Fruit fly (Drosophila melanogaster) whole organism, prepupa: Measurements from ENCODE around the gene Trim9.

Experiments
- Blimp-1 ChIP-seq: fragments of 200-800 bp; sonication (Bioruptor generic); optimal IDR thresholded peaks from 3 replicates; lab custom pipeline; 2017; ENCODE audit warnings: missing biosample characterization, missing genetic modification characterization, mild to moderate bottlenecking, moderate library complexity, missing genetic modification reagents
- CG10631 ChIP-seq: fragments of 200-800 bp; sonication (Bioruptor generic); optimal IDR thresholded peaks from 2 replicates; lab custom pipeline; 2016; ENCODE audit warnings: missing biosample characterization, missing genetic modification characterization
- CG10669 ChIP-seq: fragments of 200-800 bp; sonication (Bioruptor generic); optimal IDR thresholded peaks from 3 replicates; lab custom pipeline; 2018; ENCODE audit warnings: missing biosample characterization, mild to moderate bottlenecking, missing genetic modification characterization, moderate library complexity
- CG11762 ChIP-seq: fragments of 200-800 bp; sonication (Bioruptor generic); optimal IDR thresholded peaks from 3 replicates; lab custom pipeline; 2016; ENCODE audit warnings: missing biosample characterization, missing genetic modification characterization; ENCODE audit not compliant: insufficient read depth
- CG15336 ChIP-seq: fragments of 200-800 bp; sonication (Bioruptor generic); IDR thresholded peaks from 2 replicates; pipeline ENCODE4 v1.3.6; 2022; ENCODE audit warnings: missing biosample characterization, missing genetic modification characterization
- CG1621 ChIP-seq: fragments of 200-800 bp; sonication (Bioruptor generic); optimal IDR thresholded peaks from 3 replicates; lab custom pipeline; 2018; ENCODE audit warnings: missing biosample characterization, mild to moderate bottlenecking, missing genetic modification characterization
- CG16779 ChIP-seq: fragments of 200-800 bp; sonication (Bioruptor generic); optimal IDR thresholded peaks from 3 replicates; lab custom pipeline; 2017; ENCODE audit warnings: missing biosample characterization, mild to moderate bottlenecking, missing genetic modification characterization
- CG3032 ChIP-seq: fragments of 200-800 bp; optimal IDR thresholded peaks from 2 replicates; lab custom pipeline; 2019; ENCODE audit warnings: missing biosample characterization, mild to moderate bottlenecking, missing genetic modification characterization, moderate library complexity
- CG31627 ChIP-seq: fragments of 200-800 bp; sonication (Bioruptor generic); optimal IDR thresholded peaks from 3 replicates; lab custom pipeline; 2016; ENCODE audit warnings: missing biosample characterization, missing genetic modification characterization
- CG3919 ChIP-seq: fragments of 200-800 bp; sonication (Bioruptor generic); optimal IDR thresholded peaks from 3 replicates; lab custom pipeline; 2016; ENCODE audit warnings: missing biosample characterization, missing genetic modification characterization
- CG4318 ChIP-seq: fragments of 200-800 bp; sonication (Bioruptor generic); optimal IDR thresholded peaks from 3 replicates; lab custom pipeline; 2017; ENCODE audit warnings: missing biosample characterization, mild to moderate bottlenecking, missing genetic modification characterization
- CG6163 ChIP-seq: fragments of 200-800 bp; sonication (Bioruptor generic); IDR thresholded peaks from 3 replicates; pipeline ENCODE4 v1.3.6; 2022; ENCODE audit warnings: missing biosample characterization, missing genetic modification characterization
- CG6276 ChIP-seq: fragments of 200-800 bp; sonication (Bioruptor generic); optimal IDR thresholded peaks from 2 replicates; lab custom pipeline; 2017; ENCODE audit warnings: missing biosample characterization, mild to moderate bottlenecking, missing genetic modification characterization
- CG6808 ChIP-seq: fragments of 200-800 bp; sonication (Bioruptor generic); optimal IDR thresholded peaks from 3 replicates; lab custom pipeline; 2017; ENCODE audit warnings: missing biosample characterization, missing genetic modification characterization, mild to moderate bottlenecking, moderate library complexity, missing genetic modification reagents
- CG6854 ChIP-seq: fragments of 200-800 bp; sonication (Bioruptor generic); optimal IDR thresholded peaks from 2 replicates; lab custom pipeline; 2017; ENCODE audit warnings: missing biosample characterization, mild to moderate bottlenecking, missing genetic modification characterization
- CG8319 ChIP-seq: fragments of 200-800 bp; sonication (Bioruptor generic); optimal IDR thresholded peaks from 3 replicates; lab custom pipeline; 2016; ENCODE audit warnings: missing biosample characterization, missing genetic modification characterization
- CG8632 ChIP-seq: fragments of 200-800 bp; sonication (Bioruptor generic); optimal IDR thresholded peaks from 3 replicates; lab custom pipeline; 2016; ENCODE audit warnings: missing biosample characterization, missing genetic modification characterization
- CG9139 ChIP-seq: fragments of 200-800 bp; sonication (Bioruptor generic); optimal IDR thresholded peaks from 3 replicates; lab custom pipeline; 2017; ENCODE audit warnings: missing biosample characterization, mild to moderate bottlenecking, missing genetic modification characterization
- Eip75B ChIP-seq: fragments of 200-800 bp; sonication (Bioruptor generic); optimal IDR thresholded peaks from 3 replicates; lab custom pipeline; 2016; ENCODE audit warnings: missing biosample characterization, missing genetic modification characterization
- Eip78C ChIP-seq: fragments of 200-800 bp; sonication (Bioruptor generic); peaks from one replicate; lab custom pipeline; 2016; ENCODE audit warnings: missing biosample characterization, missing genetic modification characterization
- Eip93F ChIP-seq: fragments of 200-800 bp; sonication (Bioruptor generic); optimal IDR thresholded peaks from 2 replicates; lab custom pipeline; 2016; ENCODE audit warnings: missing biosample characterization, mild to moderate bottlenecking, missing genetic modification characterization
- Gug ChIP-seq: fragments of 200-800 bp; sonication (Bioruptor generic); IDR thresholded peaks from 2 replicates; pipeline ENCODE4 v1.3.6; 2022; ENCODE audit warnings: missing biosample characterization, missing genetic modification characterization
- Hr38 ChIP-seq: sonication (Bioruptor generic); optimal IDR thresholded peaks from 2 replicates; lab custom pipeline; 2016; ENCODE audit warnings: missing biosample characterization, missing genetic modification characterization
- Hr39 ChIP-seq: fragments of 200-800 bp; sonication (Bioruptor generic); optimal IDR thresholded peaks from 2 replicates; lab custom pipeline; 2016; ENCODE audit warnings: missing biosample characterization, missing genetic modification characterization
- Hr4 ChIP-seq: fragments of 200-800 bp; sonication (Bioruptor generic); optimal IDR thresholded peaks from 3 replicates; lab custom pipeline; 2016; ENCODE audit warnings: missing biosample characterization, missing genetic modification characterization
- Lpt ChIP-seq: fragments of 200-800 bp; sonication (Bioruptor generic); optimal IDR thresholded peaks from 3 replicates; lab custom pipeline; 2016; ENCODE audit warnings: missing biosample characterization, missing genetic modification characterization
- Met ChIP-seq: fragments of 200-800 bp; sonication (Bioruptor generic); optimal IDR thresholded peaks from 3 replicates; lab custom pipeline; 2016; ENCODE audit warnings: missing biosample characterization, missing genetic modification characterization
- OdsH ChIP-seq: fragments of 200-800 bp; sonication (Bioruptor generic); optimal IDR thresholded peaks from 3 replicates; lab custom pipeline; 2016; ENCODE audit warnings: missing biosample characterization, missing genetic modification characterization
- Smox ChIP-seq: fragments of 200-800 bp; sonication (Bioruptor generic); optimal IDR thresholded peaks from 3 replicates; lab custom pipeline; 2016; ENCODE audit warnings: missing biosample characterization, missing genetic modification characterization
- Sox102F ChIP-seq: fragments of 200-800 bp; sonication (Bioruptor generic); optimal IDR thresholded peaks from 2 replicates; lab custom pipeline; 2016; ENCODE audit warnings: missing biosample characterization, mild to moderate bottlenecking, missing genetic modification characterization
- Sox14 ChIP-seq: fragments of 200-800 bp; sonication (Bioruptor generic); optimal IDR thresholded peaks from 3 replicates; lab custom pipeline; 2016; ENCODE audit warnings: missing biosample characterization, missing genetic modification characterization
- Sox15 ChIP-seq: fragments of 200-800 bp; sonication (Bioruptor generic); optimal IDR thresholded peaks from 3 replicates; lab custom pipeline; 2016; ENCODE audit warnings: missing biosample characterization, missing genetic modification characterization
- achi ChIP-seq: fragments of 200-800 bp; sonication (Bioruptor generic); optimal IDR thresholded peaks from 3 replicates; lab custom pipeline; 2016; ENCODE audit warnings: missing biosample characterization, missing genetic modification characterization
- acj6 ChIP-seq: fragments of 200-800 bp; sonication (Bioruptor generic); optimal IDR thresholded peaks from 3 replicates; lab custom pipeline; 2016; ENCODE audit warnings: missing biosample characterization, missing genetic modification characterization
- cyc ChIP-seq: fragments of 200-800 bp; sonication (Bioruptor generic); optimal IDR thresholded peaks from 3 replicates; lab custom pipeline; 2016; ENCODE audit warnings: missing biosample characterization, missing genetic modification characterization
- dac ChIP-seq: fragments of 200-800 bp; sonication (Bioruptor generic); optimal IDR thresholded peaks from 2 replicates; lab custom pipeline; 2017; ENCODE audit warnings: missing biosample characterization, mild to moderate bottlenecking, missing genetic modification characterization
- dsx ChIP-seq: fragments of 200-800 bp; optimal IDR thresholded peaks from 3 replicates; lab custom pipeline; 2019; ENCODE audit warnings: missing biosample characterization, mild to moderate bottlenecking, missing genetic modification characterization, moderate library complexity; ENCODE audit not compliant: poor library complexity, severe bottlenecking
- fd59A ChIP-seq: fragments of 200-800 bp; sonication (Bioruptor generic); optimal IDR thresholded peaks from 2 replicates; lab custom pipeline; 2017; ENCODE audit warnings: missing biosample characterization, mild to moderate bottlenecking, missing genetic modification characterization, missing genetic modification reagents
- fd85E ChIP-seq: fragments of 200-800 bp; sonication (Bioruptor generic); optimal IDR thresholded peaks from 3 replicates; lab custom pipeline; 2016; ENCODE audit warnings: missing biosample characterization, missing genetic modification characterization
- fkh ChIP-seq: fragments of 200-800 bp; sonication (Bioruptor generic); optimal IDR thresholded peaks from 3 replicates; lab custom pipeline; 2017; ENCODE audit warnings: missing biosample characterization, mild to moderate bottlenecking, missing genetic modification characterization, moderate library complexity
- lz ChIP-seq: fragments of 200-800 bp; sonication (Bioruptor generic); optimal IDR thresholded peaks from 3 replicates; lab custom pipeline; 2016; ENCODE audit warnings: missing biosample characterization, missing genetic modification characterization
- net ChIP-seq: fragments of 200-800 bp; sonication (Bioruptor generic); optimal IDR thresholded peaks from 3 replicates; lab custom pipeline; 2016; ENCODE audit warnings: missing biosample characterization, missing genetic modification characterization
- pdm3 ChIP-seq: fragments of 200-800 bp; sonication (Bioruptor generic); optimal IDR thresholded peaks from 3 replicates; lab custom pipeline; 2016; ENCODE audit warnings: missing biosample characterization, missing genetic modification characterization
- spab ChIP-seq: fragments of 200-800 bp; sonication (Bioruptor generic); optimal IDR thresholded peaks from 2 replicates; lab custom pipeline; 2017; ENCODE audit warnings: missing biosample characterization, mild to moderate bottlenecking, missing genetic modification characterization, missing genetic modification reagents
- ss ChIP-seq, 2 experiments: fragments of 200-800 bp; sonication (Bioruptor generic); optimal IDR thresholded peaks; 2 replicates in 1 of 2; 3 replicates in 1 of 2; lab custom pipeline; 2017 to 2018; ENCODE audit warnings: mild to moderate bottlenecking in 2 of 2, missing biosample characterization in 2 of 2, missing genetic modification characterization in 2 of 2, moderate library complexity in 1 of 2
- topi ChIP-seq: fragments of 200-800 bp; sonication (Bioruptor generic); optimal IDR thresholded peaks from 3 replicates; lab custom pipeline; 2016; ENCODE audit warnings: missing biosample characterization, missing genetic modification characterization

The Trim9 gene

dm6 chr2L:10616767-10617166 lies 72.1 kb downstream of the Trim9 start (continued):
- TF ChIP-seq Eip78C (peak; percentile 96), achi (peak; percentile 84), fd85E (GFP tag; lab: Kevin White, UChicago) (peak; percentile 15), CG6854 (GFP tag; lab: Kevin White, UChicago) (no peak), Sox14 (GFP tag; lab: Kevin White, UChicago) (peak; percentile 87), CG6163 (GFP tag; lab: Robert Waterston, UW) (peak; percentile 95), ss (GFP tag; optimal IDR thresholded peaks at IDR 0.05; lab: Kevin White, UChicago) (peak; percentile 79 to 85), pdm3 (GFP tag; lab: Kevin White, UChicago) (peak; percentile 88), CG9139 (GFP tag; lab: Kevin White, UChicago) (peak; percentile 79), topi (peak; percentile 64), Sox15 (peak; percentile 56), net (peak; percentile 86), CG4318 (GFP tag; lab: Kevin White, UChicago) (peak; percentile 72), CG1621 (tag; lab: Kevin White, UChicago) (peak; percentile 87), Met (peak; percentile 57), CG10669 (GFP tag; lab: Kevin White, UChicago) (peak; percentile 91), acj6 (GFP tag; lab: Kevin White, UChicago) (peak; percentile 86), Lpt (GFP tag; lab: Kevin White, UChicago) (peak; percentile 88), dsx (peak; percentile 92), CG3919 (GFP tag; lab: Kevin White, UChicago) (peak; percentile 90), lz (GFP tag; lab: Kevin White, UChicago) (peak; percentile 67), cyc (peak; percentile 44), Blimp-1 (GFP tag; lab: Kevin White, UChicago) (no peak), Eip93F (GFP tag; lab: Kevin White, UChicago) (no peak), CG6808 (GFP tag; lab: Kevin White, UChicago) (peak; percentile 85)

- TF ChIP-seq CG9139 (GFP tag; lab: Kevin White, UChicago) (no peak), CG6808 (GFP tag; lab: Kevin White, UChicago) (no peak), dac (GFP tag; lab: Kevin White, UChicago) (no peak), fkh (no peak), Sox102F (GFP tag; lab: Kevin White, UChicago) (no peak), Gug (GFP tag; lab: Robert Waterston, UW) (no peak), spab (GFP tag; lab: Kevin White, UChicago) (no peak), achi (no peak), Blimp-1 (GFP tag; lab: Kevin White, UChicago) (no peak), Lpt (GFP tag; lab: Kevin White, UChicago) (no peak), net (no peak), ss (GFP tag; optimal IDR thresholded peaks at IDR 0.05; lab: Kevin White, UChicago) (no peak), CG6276 (GFP tag; lab: Kevin White, UChicago) (no peak), CG10631 (GFP tag; lab: Kevin White, UChicago) (no peak), Smox (GFP tag; lab: Kevin White, UChicago) (no peak), CG16779 (no peak)
Observed at dm6 chr2L:10625935-10626334, 81.3 kb downstream of the Trim9 start.

- peak; percentile 27 for TF ChIP-seq CG1621 (tag; lab: Kevin White, UChicago)
- peak; percentile 24 for TF ChIP-seq Sox102F (GFP tag; lab: Kevin White, UChicago)
- TF ChIP-seq OdsH (GFP tag; lab: Kevin White, UChicago), result peak; percentile 21
- TF ChIP-seq acj6 (GFP tag; lab: Kevin White, UChicago), result peak; percentile 5
- TF ChIP-seq CG3919 (GFP tag; lab: Kevin White, UChicago), result peak; percentile 46
- no peak for TF ChIP-seq fd85E (GFP tag; lab: Kevin White, UChicago)
- TF ChIP-seq CG10669 (GFP tag; lab: Kevin White, UChicago), result peak; percentile 36
- TF ChIP-seq CG3032 (tag; lab: Kevin White, UChicago), result no peak
- TF ChIP-seq Eip93F (GFP tag; lab: Kevin White, UChicago), result no peak
- no peak for TF ChIP-seq CG15336 (GFP tag; lab: Robert Waterston, UW)
- TF ChIP-seq Gug (GFP tag; lab: Robert Waterston, UW), result no peak
- TF ChIP-seq CG6854 (GFP tag; lab: Kevin White, UChicago), result no peak
- peak in 1 of 2 experiments; percentile 20 for TF ChIP-seq ss (GFP tag; optimal IDR thresholded peaks at IDR 0.05; lab: Kevin White, UChicago)
- no peak for TF ChIP-seq Hr4
- TF ChIP-seq fd59A (GFP tag; lab: Kevin White, UChicago), result peak; percentile 0
- peak; percentile 19 for TF ChIP-seq Hr39 (GFP tag; lab: Kevin White, UChicago)
- TF ChIP-seq spab (GFP tag; lab: Kevin White, UChicago), result peak; percentile 16
- peak; percentile 14 for TF ChIP-seq topi
- no peak for TF ChIP-seq Hr38 (GFP tag; lab: Kevin White, UChicago)
- TF ChIP-seq Smox (GFP tag; lab: Kevin White, UChicago), result peak; percentile 22
- TF ChIP-seq Eip75B (GFP tag; lab: Kevin White, UChicago), result peak; percentile 14
- peak; percentile 84 for TF ChIP-seq Eip78C
- TF ChIP-seq CG11762, result no peak
- peak; percentile 8 for TF ChIP-seq CG31627 (GFP tag; lab: Kevin White, UChicago)
- peak; percentile 15 for TF ChIP-seq lz (GFP tag; lab: Kevin White, UChicago)
- no peak for TF ChIP-seq CG8319 (GFP tag; lab: Kevin White, UChicago)
- no peak for TF ChIP-seq CG8632
Observed at dm6 chr2L:10632702-10633101, 88.0 kb downstream of the Trim9 start.
